Fruit fly (Drosophila melanogaster) S2 (cell line): ENCODE data around the gene Spx.

Source experiments
- CG8478 ChIP-seq: fragments of >200 bp; optimal IDR thresholded peaks from 2 replicates; lab custom pipeline; 2018
- CTCF ChIP-seq, 2 experiments: fragments of >200 bp; optimal IDR thresholded peaks; 2 replicates each; lab custom pipeline; 2018

Spx gene

dm6 chrX:6263614-6264130 lies 8.1 kb downstream of the Spx start:
- TF ChIP-seq CTCF (optimal IDR thresholded peaks at IDR 0.05; lab: Kevin White, UChicago), result no peak
- no peak for TF ChIP-seq CG8478 (lab: Kevin White, UChicago)

dm6 chrX:6264456-6264855 lies 8.8 kb downstream of the Spx start:
- TF ChIP-seq CTCF (optimal IDR thresholded peaks at IDR 0.05; lab: Kevin White, UChicago) (no peak), CG8478 (lab: Kevin White, UChicago) (no peak)

- TF ChIP-seq CG8478 (lab: Kevin White, UChicago) (no peak), CTCF (optimal IDR thresholded peaks at IDR 0.05; lab: Kevin White, UChicago) (no peak)
Measured at dm6 chrX:6265456-6265877, 9.8 kb downstream of the Spx start.

dm6 chrX:6266092-6266491 lies 10.5 kb downstream of the Spx start:
- no peak for TF ChIP-seq CG8478 (lab: Kevin White, UChicago)
- no peak for TF ChIP-seq CTCF (optimal IDR thresholded peaks at IDR 0.05; lab: Kevin White, UChicago)

dm6 chrX:6267187-6267711 lies 11.6 kb downstream of the Spx start, which contains the start of gene schlank:
Gene schlank (minus strand): TSS chrX:6267228.
- TF ChIP-seq CTCF (optimal IDR thresholded peaks at IDR 0.05; lab: Kevin White, UChicago) (no peak), CG8478 (lab: Kevin White, UChicago) (no peak)

- no peak for TF ChIP-seq CTCF (optimal IDR thresholded peaks at IDR 0.05; lab: Kevin White, UChicago)
- no peak for TF ChIP-seq CG8478 (lab: Kevin White, UChicago)
Measured at dm6 chrX:6267745-6268582, 12.3 kb downstream of the Spx start, which contains the start of gene Spt6. Gene Spt6 (plus strand): TSS chrX:6267797.

dm6 chrX:6276590-6276989 lies 21.0 kb downstream of the Spx start, which contains the start of gene CG3566:
Gene CG3566 (minus strand): TSS chrX:6276724.
- no peak for TF ChIP-seq CG8478 (lab: Kevin White, UChicago)
- no peak for TF ChIP-seq CTCF (optimal IDR thresholded peaks at IDR 0.05; lab: Kevin White, UChicago)

dm6 chrX:6278879-6279628 lies 23.4 kb downstream of the Spx start:
- TF ChIP-seq CTCF (optimal IDR thresholded peaks at IDR 0.05; lab: Kevin White, UChicago), result no peak
- no peak for TF ChIP-seq CG8478 (lab: Kevin White, UChicago)

- no peak for TF ChIP-seq CTCF (optimal IDR thresholded peaks at IDR 0.05; lab: Kevin White, UChicago)
- TF ChIP-seq CG8478 (lab: Kevin White, UChicago), result no peak
Measured at dm6 chrX:6279629-6280073, 24.0 kb downstream of the Spx start, which contains the start of gene Ubi-p5E. Gene Ubi-p5E (minus strand): TSS chrX:6279647.

dm6 chrX:6283470-6283869 lies 27.8 kb downstream of the Spx start, which contains the start of gene CG11700:
Gene CG11700 (minus strand): TSS chrX:6283575.
- TF ChIP-seq CTCF (optimal IDR thresholded peaks at IDR 0.05; lab: Kevin White, UChicago), result no peak
- no peak for TF ChIP-seq CG8478 (lab: Kevin White, UChicago)

- TF ChIP-seq CTCF (optimal IDR thresholded peaks at IDR 0.05; lab: Kevin White, UChicago), result peak; percentile 46 to 48
- TF ChIP-seq CG8478 (lab: Kevin White, UChicago), result no peak
Measured at dm6 chrX:6287842-6288241, 32.2 kb downstream of the Spx start, which contains the start of the genes Top3beta and wuho. Gene Top3beta (minus strand): TSS chrX:6287990. Gene wuho (plus strand): TSS chrX:6288100.

dm6 chrX:6291083-6291699 lies 35.6 kb downstream of the Spx start, which contains the start of the genes Rpt4 and mldr:
Gene Rpt4 (minus strand): TSS chrX:6291245.
Gene mldr (plus strand): TSS chrX:6291303.
- no peak for TF ChIP-seq CG8478 (lab: Kevin White, UChicago)
- peak in 1 of 2 experiments; percentile 25 for TF ChIP-seq CTCF (optimal IDR thresholded peaks at IDR 0.05; lab: Kevin White, UChicago)

- no peak for TF ChIP-seq CG8478 (lab: Kevin White, UChicago)
- no peak for TF ChIP-seq CTCF (optimal IDR thresholded peaks at IDR 0.05; lab: Kevin White, UChicago)
Measured at dm6 chrX:6294243-6294642, 38.6 kb downstream of the Spx start, which contains the start of gene CG15892. Gene CG15892 (minus strand): TSS chrX:6294343.
